Worm (Caenorhabditis elegans) whole organism, young adult: ENCODE results near the gene F31E8.4.

Source experiments
- pha-4 ChIP-seq: fragments of 150-350 bp; sonication (generic microtip); optimal IDR thresholded peaks from 2 replicates; lab custom pipeline; 2014; ENCODE audit warnings: missing biosample characterization, missing genetic modification reagents, missing genetic modification characterization
- ztf-18 ChIP-seq: sonication (generic microtip); optimal IDR thresholded peaks from 2 replicates; lab custom pipeline; 2016; ENCODE audit warnings: missing genotype, mild to moderate bottlenecking, missing genetic modification characterization, missing compliant biosample characterization

DNA sequence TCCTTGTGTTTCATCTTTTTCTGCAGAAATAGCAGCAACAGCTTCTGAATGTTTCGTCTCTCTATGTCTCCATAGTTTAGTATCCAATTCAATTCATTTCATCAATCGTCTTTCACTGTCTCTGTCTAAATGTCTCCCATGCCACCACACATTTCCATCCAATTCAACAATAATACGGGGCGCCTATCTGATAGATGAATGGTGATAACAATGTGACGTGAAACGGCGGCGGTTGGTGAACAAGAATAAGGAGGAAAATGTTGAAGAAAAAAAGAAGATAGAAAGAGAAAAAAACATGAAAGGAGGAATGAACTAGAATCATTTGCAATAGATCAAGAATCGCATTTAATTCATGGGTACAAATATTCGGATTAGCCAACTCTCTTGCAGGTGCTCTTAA is 22.4 kb upstream of the F31E8.4 start:
- TF ChIP-seq pha-4 (tag; lab: Kevin White, UChicago) (no peak), ztf-18 (no peak)
